Worm (Caenorhabditis elegans): ENCODE results near the gene C14E2.11.

Gene C14E2.11

DNA sequence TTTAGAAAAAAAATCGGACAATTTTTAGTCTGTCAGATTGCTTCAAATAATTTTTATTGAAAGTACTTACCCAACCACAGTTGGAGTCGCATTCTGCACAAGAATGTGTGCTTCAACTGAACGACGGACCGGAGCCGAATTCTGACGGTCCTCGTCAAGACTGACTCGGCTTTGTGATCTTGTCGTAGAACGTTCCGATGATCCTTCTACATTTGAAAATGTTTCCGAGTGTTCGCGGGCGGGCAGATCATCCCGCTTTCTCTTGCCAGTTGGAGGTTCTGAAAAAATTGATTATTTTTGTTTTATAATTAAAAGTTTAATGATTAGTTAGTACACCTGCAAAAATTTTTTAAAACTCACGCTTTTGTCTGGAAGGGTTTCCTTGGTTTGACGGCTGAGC is 46.4 kb downstream of the C14E2.11 start:
- TF ChIP-seq pha-4 (tag; optimal IDR thresholded peaks at IDR 0.05) (no peak), eor-1 (tag; optimal IDR thresholded peaks at IDR 0.05) (no peak), nhr-25 (tag; optimal IDR thresholded peaks at IDR 0.05) (no peak), ceh-82 (tag; optimal IDR thresholded peaks at IDR 0.05) (no peak), fos-1 (tag; optimal IDR thresholded peaks at IDR 0.05) (no peak), elt-2 (tag; optimal IDR thresholded peaks at IDR 0.05) (no peak), mml-1 (tag; optimal IDR thresholded peaks at IDR 0.05) (no peak), unc-62 (GFP tag; optimal IDR thresholded peaks at IDR 0.05) (no peak), nhr-28 (tag; optimal IDR thresholded peaks at IDR 0.05) (no peak), lin-39 (tag; optimal IDR thresholded peaks at IDR 0.05) (no peak), snpc-4 (tag; optimal IDR thresholded peaks at IDR 0.05) (no peak), hmg-11 (tag; optimal IDR thresholded peaks at IDR 0.05) (no peak), nfya-1 (tag; optimal IDR thresholded peaks at IDR 0.05; ENCODE audit: insufficient read depth) (no peak), egl-27 (tag; optimal IDR thresholded peaks at IDR 0.05) (no peak), unc-39 (tag; optimal IDR thresholded peaks at IDR 0.05) (no peak), nhr-67 (tag; optimal IDR thresholded peaks at IDR 0.05) (no peak), nhr-237 (tag; optimal IDR thresholded peaks at IDR 0.05) (no peak)

- TF ChIP-seq ceh-9 (tag; optimal IDR thresholded peaks at IDR 0.05), result no peak
- TF ChIP-seq ZK546.5 (tag; optimal IDR thresholded peaks at IDR 0.05), result no peak
- no peak for TF ChIP-seq R02D3.7 (tag; optimal IDR thresholded peaks at IDR 0.05)
- TF ChIP-seq jun-1 (tag; optimal IDR thresholded peaks at IDR 0.05), result no peak
- TF ChIP-seq skn-1 (tag; optimal IDR thresholded peaks at IDR 0.05), result no peak
- TF ChIP-seq fkh-2 (tag; optimal IDR thresholded peaks at IDR 0.05), result no peak
- no peak for TF ChIP-seq nhr-28 (tag; optimal IDR thresholded peaks at IDR 0.05)
- no peak for TF ChIP-seq fkh-10 (GFP tag; optimal IDR thresholded peaks at IDR 0.05)
- TF ChIP-seq lin-15B (tag; optimal IDR thresholded peaks at IDR 0.05), result no peak
- TF ChIP-seq nhr-76 (tag; optimal IDR thresholded peaks at IDR 0.05), result no peak
- TF ChIP-seq mdl-1 (tag; optimal IDR thresholded peaks at IDR 0.05), result no peak
These were observed 47.3 kb downstream of the C14E2.11 start, which contains the start of gene ceh-41 for ce11 chrX:1848575-1848974. Gene ceh-41 (minus strand): TSS chrX:1848675.

DNA sequence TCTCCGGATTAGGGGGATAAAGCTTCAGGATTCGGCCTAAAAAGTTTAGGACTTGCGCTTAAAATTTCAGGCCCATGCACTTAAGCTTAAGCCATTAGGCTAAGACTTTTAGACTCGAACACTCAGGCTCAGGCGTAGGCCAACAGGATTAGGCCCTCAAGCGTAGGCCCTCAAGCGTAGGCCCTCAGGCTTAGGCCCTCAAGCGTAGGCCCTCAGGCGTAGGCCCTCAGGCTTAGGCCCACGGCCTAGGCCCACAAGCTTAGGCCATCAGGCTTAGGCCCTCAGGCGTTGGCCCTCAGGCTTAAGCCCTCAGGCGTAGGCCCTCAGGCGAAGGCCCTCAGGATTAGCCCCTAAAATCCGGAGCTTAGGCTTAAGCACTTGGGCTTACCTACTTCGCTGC is 49.3 kb downstream of the C14E2.11 start:
- no peak for TF ChIP-seq skn-1 (tag; optimal IDR thresholded peaks at IDR 0.05)
- TF ChIP-seq egl-27 (tag; optimal IDR thresholded peaks at IDR 0.05), result no peak
- TF ChIP-seq ceh-16 (tag; optimal IDR thresholded peaks at IDR 0.05), result no peak
- TF ChIP-seq nhr-25 (tag; optimal IDR thresholded peaks at IDR 0.05), result no peak
- TF ChIP-seq nhr-67 (tag; optimal IDR thresholded peaks at IDR 0.05), result no peak
- TF ChIP-seq nhr-77 (tag; optimal IDR thresholded peaks at IDR 0.05), result no peak
- TF ChIP-seq R02D3.7 (tag; optimal IDR thresholded peaks at IDR 0.05), result no peak
- TF ChIP-seq nfya-1 (tag; optimal IDR thresholded peaks at IDR 0.05; ENCODE audit: insufficient read depth), result no peak
- TF ChIP-seq elt-2 (tag; optimal IDR thresholded peaks at IDR 0.05), result no peak

DNA sequence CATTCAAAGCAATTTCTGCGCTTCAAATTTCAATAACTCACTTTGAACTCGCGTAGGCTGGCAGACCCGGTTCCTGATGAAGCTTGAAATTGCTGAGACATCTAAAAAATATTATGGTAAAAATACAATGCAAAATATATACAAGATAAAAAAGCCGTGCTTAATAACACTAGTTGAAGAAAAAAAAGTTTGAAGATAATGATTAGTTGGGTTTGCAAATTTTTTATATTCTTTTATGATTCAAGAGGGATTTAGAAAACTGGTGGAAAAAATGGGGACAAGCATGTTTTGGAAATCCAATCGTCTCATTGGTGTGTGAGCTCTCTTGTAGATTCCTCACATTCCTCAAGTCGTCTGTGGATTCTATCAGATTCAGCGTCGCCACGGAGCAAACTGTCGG is 51.4 kb downstream of the C14E2.11 start, which contains the start of gene ceh-21:
TSS of gene ceh-21 (minus strand) at position 101 of the 400 bp plus-strand sequence.
- no peak for TF ChIP-seq ZK546.5 (tag; optimal IDR thresholded peaks at IDR 0.05)
- TF ChIP-seq lsy-12 (tag; optimal IDR thresholded peaks at IDR 0.05), result no peak
- TF ChIP-seq mml-1 (tag; optimal IDR thresholded peaks at IDR 0.05), result no peak
- no peak for TF ChIP-seq ztf-4 (tag; optimal IDR thresholded peaks at IDR 0.05)
- TF ChIP-seq ztf-11 (tag; optimal IDR thresholded peaks at IDR 0.05), result no peak
- no peak for TF ChIP-seq ceh-9 (tag; optimal IDR thresholded peaks at IDR 0.05)
- TF ChIP-seq egl-5 (tag; optimal IDR thresholded peaks at IDR 0.05), result no peak
- TF ChIP-seq nhr-28 (tag; optimal IDR thresholded peaks at IDR 0.05), result no peak
- no peak for TF ChIP-seq tbx-2 (tag; optimal IDR thresholded peaks at IDR 0.05)
- TF ChIP-seq nhr-11 (tag; optimal IDR thresholded peaks at IDR 0.05), result no peak
- no peak for TF ChIP-seq nhr-76 (tag; optimal IDR thresholded peaks at IDR 0.05)
- TF ChIP-seq elt-1 (tag; optimal IDR thresholded peaks at IDR 0.05), result no peak
- TF ChIP-seq elt-2 (tag; optimal IDR thresholded peaks at IDR 0.05), result no peak
- TF ChIP-seq elt-3 (tag; optimal IDR thresholded peaks at IDR 0.05), result no peak
- no peak for TF ChIP-seq unc-62 (GFP tag; optimal IDR thresholded peaks at IDR 0.05)
- TF ChIP-seq ceh-16 (tag; optimal IDR thresholded peaks at IDR 0.05), result no peak
- no peak for TF ChIP-seq egl-27 (tag; optimal IDR thresholded peaks at IDR 0.05)
- TF ChIP-seq ceh-28 (tag; optimal IDR thresholded peaks at IDR 0.05), result no peak
- TF ChIP-seq nhr-43 (tag; optimal IDR thresholded peaks at IDR 0.05; ENCODE audit: poor library complexity, severe bottlenecking), result no peak
